Worm (Caenorhabditis elegans): ENCODE results near the gene T02E9.6.
A peak's percentile ranks its signal among the peaks of the same experiment; 100 is the strongest.

- peak; percentile 97 for TF ChIP-seq fos-1 (tag; optimal IDR thresholded peaks at IDR 0.05)
- TF ChIP-seq nhr-6 (tag; optimal IDR thresholded peaks at IDR 0.05) = no peak
Observed at ce11 chrV:11311013-11311472, 23.1 kb downstream of the T02E9.6 start, which contains the start of gene T03F7.7.
